Fruit fly (Drosophila melanogaster): ENCODE data around the gene Tmtc1.

Tmtc1 gene

dm6 chr2L:2720368-2720767, 42.8 kb downstream of the Tmtc1 start (continued):
- TF ChIP-seq NfI (GFP tag; optimal IDR thresholded peaks at IDR 0.05) (peak; percentile 5), CG10959 (GFP tag; IDR thresholded peaks at IDR 0.05) (no peak), Dip3 (GFP tag; optimal IDR thresholded peaks at IDR 0.05) (peak; percentile 18), CG31388 (GFP tag; optimal IDR thresholded peaks at IDR 0.05) (no peak), E2f2 (GFP tag; IDR thresholded peaks at IDR 0.05) (0 out of 2 replicates have a peak, but pooled peaks have one; percentile 9), CG10147 (GFP tag; optimal IDR thresholded peaks at IDR 0.05) (no peak), Oaz (GFP tag; IDR thresholded peaks at IDR 0.05) (0 out of 2 replicates have a peak, but pooled peaks have one; percentile 40), gro (GFP tag; optimal IDR thresholded peaks at IDR 0.05) (no peak), bcd (GFP tag; optimal IDR thresholded peaks at IDR 0.05) (no peak), inv (GFP tag; IDR thresholded peaks at IDR 0.05; ENCODE audit: partially characterized antibody) (no peak), CG17612 (GFP tag; IDR thresholded peaks at IDR 0.05) (no peak), CG12391 (tag; optimal IDR thresholded peaks at IDR 0.05) (peak; percentile 15), Atf-2 (GFP tag; optimal IDR thresholded peaks at IDR 0.05) (no peak), Vsx1 (GFP tag; optimal IDR thresholded peaks at IDR 0.05) (no peak), dpn (GFP tag; optimal IDR thresholded peaks at IDR 0.05) (peak in 1 of 2 experiments; percentile 12), zfh1 (GFP tag; IDR thresholded peaks at IDR 0.05) (0 out of 3 replicates have a peak, but pooled peaks have one; percentile 22), Dll (GFP tag; IDR thresholded peaks at IDR 0.05; ENCODE audit: partially characterized antibody) (no peak), emc (GFP tag; optimal IDR thresholded peaks at IDR 0.05) (no peak), CG12104 (GFP tag; optimal IDR thresholded peaks at IDR 0.05) (no peak), Dek (tag; optimal IDR thresholded peaks at IDR 0.05) (no peak), CG10431 (GFP tag; optimal IDR thresholded peaks at IDR 0.05) (no peak), Rx (GFP tag; IDR thresholded peaks at IDR 0.05) (no peak), CG7372 (GFP tag; IDR thresholded peaks at IDR 0.05) (no peak), abd-A (tag; optimal IDR thresholded peaks at IDR 0.05) (peak; percentile 10), CG6175 (GFP tag; IDR thresholded peaks at IDR 0.05) (no peak), bowl (GFP tag; IDR thresholded peaks at IDR 0.05) (no peak), wor (GFP tag; IDR thresholded peaks at IDR 0.05) (no peak), CG2678 (tag; optimal IDR thresholded peaks at IDR 0.05) (peak; percentile 29), CkIIα-i1 (GFP tag; IDR thresholded peaks at IDR 0.05) (no peak), CrebB (tag; optimal IDR thresholded peaks at IDR 0.05) (no peak), Dfd (GFP tag; optimal IDR thresholded peaks at IDR 0.05) (no peak), tio (GFP tag; optimal IDR thresholded peaks at IDR 0.05) (no peak), bbx (GFP tag; IDR thresholded peaks at IDR 0.05; ENCODE audit: partially characterized antibody) (no peak), CG14441 (GFP tag; IDR thresholded peaks at IDR 0.05) (0 out of 2 replicates have a peak, but pooled peaks have one; percentile 33), CG10462 (GFP tag; optimal IDR thresholded peaks at IDR 0.05) (no peak), CG4820 (GFP tag; optimal IDR thresholded peaks at IDR 0.05) (no peak), Med (GFP tag) (peak; percentile 63), CG9727 (GFP tag; optimal IDR thresholded peaks at IDR 0.05) (peak; percentile 11), CG4404 (GFP tag; IDR thresholded peaks at IDR 0.05) (no peak), amos (GFP tag; IDR thresholded peaks at IDR 0.05; ENCODE audit: partially characterized antibody) (no peak), CG7839 (tag; optimal IDR thresholded peaks at IDR 0.05) (peak; percentile 6), CG17361 (GFP tag; IDR thresholded peaks at IDR 0.05) (no peak), zen (tag; optimal IDR thresholded peaks at IDR 0.05) (no peak), ase (GFP tag; IDR thresholded peaks at IDR 0.05) (0 out of 3 replicates have a peak, but pooled peaks have one; percentile 38), CG8388 (GFP tag; optimal IDR thresholded peaks at IDR 0.05) (no peak), Tbp (GFP tag; optimal IDR thresholded peaks at IDR 0.05) (no peak), slp2 (GFP tag; optimal IDR thresholded peaks at IDR 0.05) (no peak), CG11560 (tag; IDR thresholded peaks at IDR 0.05) (no peak), CG4328 (GFP tag; optimal IDR thresholded peaks at IDR 0.05) (no peak), HHEX (GFP tag; optimal IDR thresholded peaks at IDR 0.05) (no peak), salm (tag; optimal IDR thresholded peaks at IDR 0.05) (no peak), Doc2 (GFP tag; IDR thresholded peaks at IDR 0.05) (no peak)
